Worm (Caenorhabditis elegans) whole organism, L3 larva: ENCODE data around the gene rga-3.

Experiments used
- R02D3.7 ChIP-seq: fragments of 150-350 bp; optimal IDR thresholded peaks from 2 replicates; lab custom pipeline; 2014; ENCODE audit warnings: missing biosample characterization, missing genetic modification characterization
- aly-2 ChIP-seq: fragments of 150-350 bp; optimal IDR thresholded peaks from 2 replicates; lab custom pipeline; 2014; ENCODE audit warnings: missing biosample characterization, missing genetic modification characterization
- ama-1 ChIP-seq: fragments of 150-350 bp; optimal IDR thresholded peaks from 2 replicates; lab custom pipeline; 2018
- ceh-16 ChIP-seq: sonication (generic microtip); optimal IDR thresholded peaks from 2 replicates; lab custom pipeline; 2017; ENCODE audit warnings: missing biosample characterization, missing genetic modification characterization
- ceh-28 ChIP-seq: fragments of 150-350 bp; optimal IDR thresholded peaks from 2 replicates; lab custom pipeline; 2014; ENCODE audit warnings: missing biosample characterization, missing genetic modification reagents, missing genetic modification characterization
- ceh-82 ChIP-seq: fragments of 150-350 bp; optimal IDR thresholded peaks from 2 replicates; lab custom pipeline; 2014; ENCODE audit warnings: missing biosample characterization, missing genetic modification characterization
- daf-12 ChIP-seq: fragments of 150-350 bp; optimal IDR thresholded peaks from 2 replicates; lab custom pipeline; 2014; ENCODE audit warnings: missing biosample characterization, missing genetic modification reagents, missing genetic modification characterization
- egl-27 ChIP-seq: sonication (generic microtip); optimal IDR thresholded peaks from 4 replicates; lab custom pipeline; 2017; ENCODE audit warnings: missing biosample characterization, missing genetic modification reagents, missing genetic modification characterization
- egl-5 ChIP-seq: fragments of 150-350 bp; optimal IDR thresholded peaks from 2 replicates; lab custom pipeline; 2017; ENCODE audit warnings: missing biosample characterization, missing genetic modification reagents, missing genetic modification characterization, inconsistent platforms
- elt-1 ChIP-seq: fragments of 150-350 bp; optimal IDR thresholded peaks from 2 replicates; lab custom pipeline; 2014; ENCODE audit warnings: missing biosample characterization, missing genetic modification characterization
- elt-3 ChIP-seq, 3 experiments: fragments of 150-350 bp in 1 of 3; sonication (generic microtip) in 2 of 3; optimal IDR thresholded peaks; 2 replicates in 2 of 3; 4 replicates in 1 of 3; lab custom pipeline; 2014 to 2017; ENCODE audit warnings: missing biosample characterization in 3 of 3, missing genetic modification characterization in 3 of 3
- fkh-10 ChIP-seq: sonication (generic microtip); optimal IDR thresholded peaks from 2 replicates; lab custom pipeline; 2017; ENCODE audit warnings: missing biosample characterization, missing genetic modification reagents, missing genetic modification characterization
- fkh-2 ChIP-seq: fragments of 150-350 bp; optimal IDR thresholded peaks from 2 replicates; lab custom pipeline; 2014; ENCODE audit warnings: missing biosample characterization, missing genetic modification reagents, missing genetic modification characterization
- hmg-11 ChIP-seq: sonication (generic microtip); optimal IDR thresholded peaks from 2 replicates; lab custom pipeline; 2016; ENCODE audit warnings: missing genetic modification characterization, missing compliant biosample characterization
- lin-39 ChIP-seq: fragments of 150-350 bp; optimal IDR thresholded peaks from 2 replicates; lab custom pipeline; 2018; ENCODE audit warnings: missing biosample characterization, missing genetic modification reagents, missing genetic modification characterization
- lsy-12 ChIP-seq: sonication (generic microtip); optimal IDR thresholded peaks from 2 replicates; lab custom pipeline; 2016; ENCODE audit warnings: mild to moderate bottlenecking, missing genetic modification characterization, missing compliant biosample characterization
- mml-1 ChIP-seq: fragments of 150-350 bp; sonication (generic microtip); optimal IDR thresholded peaks from 3 replicates; lab custom pipeline; 2014; ENCODE audit warnings: missing biosample characterization, missing genetic modification characterization
- nfya-1 ChIP-seq: sonication (generic microtip); optimal IDR thresholded peaks from 2 replicates; lab custom pipeline; 2017; ENCODE audit warnings: missing genetic modification characterization, mild to moderate bottlenecking, missing compliant biosample characterization, antibody characterized with exemption, moderate library complexity; ENCODE audit not compliant: insufficient read depth
- nhr-11 ChIP-seq: fragments of 150-350 bp; optimal IDR thresholded peaks from 2 replicates; lab custom pipeline; 2014; ENCODE audit warnings: missing biosample characterization, missing genetic modification characterization
- nhr-12 ChIP-seq: fragments of 150-350 bp; optimal IDR thresholded peaks from 2 replicates; lab custom pipeline; 2014; ENCODE audit warnings: missing biosample characterization, missing genetic modification characterization
- nhr-23 ChIP-seq: fragments of 150-350 bp; optimal IDR thresholded peaks from 2 replicates; lab custom pipeline; 2014; ENCODE audit warnings: missing biosample characterization, missing genetic modification reagents, missing genetic modification characterization
- nhr-25 ChIP-seq: sonication (generic microtip); optimal IDR thresholded peaks from 2 replicates; lab custom pipeline; 2017; ENCODE audit warnings: missing biosample characterization, missing genetic modification characterization
- nhr-28 ChIP-seq: fragments of 150-350 bp; optimal IDR thresholded peaks from 2 replicates; lab custom pipeline; 2014; ENCODE audit warnings: missing biosample characterization, missing genetic modification characterization
- nhr-43 ChIP-seq: sonication (generic microtip); optimal IDR thresholded peaks from 2 replicates; lab custom pipeline; 2016; ENCODE audit warnings: mild to moderate bottlenecking, missing genetic modification characterization, missing compliant biosample characterization; ENCODE audit not compliant: poor library complexity, severe bottlenecking
- nhr-67 ChIP-seq: fragments of 150-350 bp; optimal IDR thresholded peaks from 2 replicates; lab custom pipeline; 2014; ENCODE audit warnings: missing biosample characterization, missing genetic modification characterization
- nhr-76 ChIP-seq: fragments of 150-350 bp; sonication (generic microtip); optimal IDR thresholded peaks from 5 replicates; lab custom pipeline; 2014; ENCODE audit warnings: missing biosample characterization, missing genetic modification characterization
- nhr-77 ChIP-seq: fragments of 150-350 bp; optimal IDR thresholded peaks from 2 replicates; lab custom pipeline; 2014; ENCODE audit warnings: missing biosample characterization, missing genetic modification characterization
- pha-4 ChIP-seq: fragments of 150-350 bp; optimal IDR thresholded peaks from 2 replicates; lab custom pipeline; 2014; ENCODE audit warnings: missing biosample characterization, missing genetic modification reagents, missing genetic modification characterization
- pqm-1 ChIP-seq: fragments of 150-350 bp; optimal IDR thresholded peaks from 2 replicates; lab custom pipeline; 2017; ENCODE audit warnings: missing biosample characterization, missing genetic modification characterization, inconsistent platforms
- sea-2 ChIP-seq: fragments of 150-350 bp; sonication (generic microtip); optimal IDR thresholded peaks from 4 replicates; lab custom pipeline; 2014; ENCODE audit warnings: missing biosample characterization, missing genetic modification reagents, missing genetic modification characterization
- tbx-2 ChIP-seq: sonication (generic microtip); optimal IDR thresholded peaks from 2 replicates; lab custom pipeline; 2016; ENCODE audit warnings: mild to moderate bottlenecking, missing genetic modification characterization, missing compliant biosample characterization
- unc-39 ChIP-seq: sonication (generic microtip); optimal IDR thresholded peaks from 4 replicates; lab custom pipeline; 2017; ENCODE audit warnings: missing biosample characterization, missing genetic modification characterization
- unc-62 ChIP-seq: fragments of 150-350 bp; sonication (generic microtip); optimal IDR thresholded peaks from 4 replicates; lab custom pipeline; 2014; ENCODE audit warnings: missing biosample characterization, missing genetic modification reagents, missing genetic modification characterization
- ztf-11 ChIP-seq: fragments of 150-350 bp; optimal IDR thresholded peaks from 2 replicates; lab custom pipeline; 2014; ENCODE audit warnings: missing biosample characterization, missing genetic modification characterization
- ztf-4 ChIP-seq: fragments of 150-350 bp; optimal IDR thresholded peaks from 2 replicates; lab custom pipeline; 2014; ENCODE audit warnings: missing biosample characterization, missing genetic modification characterization

The rga-3 gene

ce11 chrV:5724395-5724794 is 6.7 kb downstream of the rga-3 start:
- TF ChIP-seq fkh-10 (GFP tag; lab: Kevin White, UChicago) = no peak
- TF ChIP-seq lsy-12 (tag; lab: Kevin White, UChicago) = no peak
- no peak for TF ChIP-seq elt-3 (tag; optimal IDR thresholded peaks at IDR 0.05; lab: Kevin White, UChicago)
- no peak for TF ChIP-seq egl-27 (tag; lab: Kevin White, UChicago)
- no peak for TF ChIP-seq hmg-11
- TF ChIP-seq lin-39 = no peak
- no peak for TF ChIP-seq nhr-12 (tag; lab: Kevin White, UChicago)
- no peak for TF ChIP-seq elt-1 (tag; lab: Kevin White, UChicago)
- TF ChIP-seq nhr-77 (tag; lab: Kevin White, UChicago) = no peak
- no peak for TF ChIP-seq R02D3.7 (tag; lab: Kevin White, UChicago)
- TF ChIP-seq nhr-23 (tag; lab: Kevin White, UChicago) = no peak
- no peak for TF ChIP-seq nhr-11 (tag; lab: Kevin White, UChicago)

- no peak for TF ChIP-seq lsy-12 (tag; lab: Kevin White, UChicago)
- no peak for TF ChIP-seq nhr-11 (tag; lab: Kevin White, UChicago)
- no peak for TF ChIP-seq nhr-25 (tag; lab: Kevin White, UChicago)
- no peak for TF ChIP-seq aly-2 (tag; lab: Kevin White, UChicago)
- no peak for TF ChIP-seq pqm-1 (tag; lab: Kevin White, UChicago)
- TF ChIP-seq daf-12 (tag; lab: Kevin White, UChicago) = no peak
- no peak for TF ChIP-seq R02D3.7 (tag; lab: Kevin White, UChicago)
- no peak for TF ChIP-seq nhr-28 (tag; lab: Kevin White, UChicago)
- no peak for TF ChIP-seq ama-1
Measured at ce11 chrV:5726463-5726862, 8.8 kb downstream of the rga-3 start, which contains the start of gene K09H11.4. K09H11.4 (minus strand) TSS chrV:5726563.

- no peak for TF ChIP-seq nhr-77 (tag; lab: Kevin White, UChicago)
- no peak for TF ChIP-seq elt-1 (tag; lab: Kevin White, UChicago)
- TF ChIP-seq ztf-4 (tag; lab: Kevin White, UChicago) = no peak
- no peak for TF ChIP-seq ceh-16 (tag; lab: Kevin White, UChicago)
- no peak for TF ChIP-seq R02D3.7 (tag; lab: Kevin White, UChicago)
- no peak for TF ChIP-seq ztf-11 (tag; lab: Kevin White, UChicago)
- TF ChIP-seq ceh-82 = no peak
- TF ChIP-seq sea-2 (GFP tag; lab: Kevin White, UChicago) = no peak
- TF ChIP-seq tbx-2 (tag; lab: Kevin White, UChicago) = no peak
- no peak for TF ChIP-seq pha-4 (tag; lab: Kevin White, UChicago)
- TF ChIP-seq nhr-76 (tag; lab: Kevin White, UChicago) = no peak
- TF ChIP-seq lin-39 = no peak
- TF ChIP-seq nhr-43 (tag; lab: Kevin White, UChicago) = no peak
- TF ChIP-seq pqm-1 (tag; lab: Kevin White, UChicago) = no peak
- TF ChIP-seq daf-12 (tag; lab: Kevin White, UChicago) = no peak
- no peak for TF ChIP-seq nhr-67 (tag; lab: Kevin White, UChicago)
- TF ChIP-seq ceh-28 (tag; lab: Kevin White, UChicago) = no peak
- TF ChIP-seq unc-62 (GFP tag; lab: Kevin White, UChicago) = no peak
Measured at ce11 chrV:5730783-5731182, 13.1 kb downstream of the rga-3 start, which contains the start of gene K09H11.15. K09H11.15 (minus strand) TSS chrV:5730883.

- no peak for TF ChIP-seq egl-5 (tag; lab: Kevin White, UChicago)
- TF ChIP-seq nhr-67 (tag; lab: Kevin White, UChicago) = no peak
- TF ChIP-seq nhr-12 (tag; lab: Kevin White, UChicago) = no peak
- peak; percentile 4 for TF ChIP-seq nfya-1 (tag; lab: Kevin White, UChicago)
- TF ChIP-seq ztf-11 (tag; lab: Kevin White, UChicago) = no peak
Measured at ce11 chrV:5736068-5736467, 18.4 kb downstream of the rga-3 start, which contains the start of gene K09H11.6. K09H11.6 (minus strand) TSS chrV:5736168.

ce11 chrV:5739438-5739837 is 21.8 kb downstream of the rga-3 start:
- TF ChIP-seq elt-1 (tag; lab: Kevin White, UChicago) (no peak), nfya-1 (tag; lab: Kevin White, UChicago) (no peak), mml-1 (tag; lab: Kevin White, UChicago) (no peak), unc-62 (GFP tag; lab: Kevin White, UChicago) (no peak), aly-2 (tag; lab: Kevin White, UChicago) (no peak), nhr-77 (tag; lab: Kevin White, UChicago) (no peak), hmg-11 (no peak), fkh-2 (tag; lab: Kevin White, UChicago) (no peak), ceh-82 (no peak), nhr-12 (tag; lab: Kevin White, UChicago) (no peak), egl-5 (tag; lab: Kevin White, UChicago) (no peak), unc-39 (tag; lab: Kevin White, UChicago) (no peak), elt-3 (tag; optimal IDR thresholded peaks at IDR 0.05; lab: Kevin White, UChicago) (no peak), pha-4 (tag; lab: Kevin White, UChicago) (no peak), ceh-16 (tag; lab: Kevin White, UChicago) (no peak), nhr-25 (tag; lab: Kevin White, UChicago) (no peak)
